Worm (Caenorhabditis elegans): Measurements from ENCODE around the gene C55A6.6.

Gene C55A6.6

ce11 chrV:11488288-11488687 is 26.2 kb downstream of the C55A6.6 start:
- TF ChIP-seq elt-2 (tag; optimal IDR thresholded peaks at IDR 0.05) (no peak), fax-1 (tag; optimal IDR thresholded peaks at IDR 0.05) (no peak), hlh-13 (GFP tag; optimal IDR thresholded peaks at IDR 0.05) (no peak), ceh-9 (tag; optimal IDR thresholded peaks at IDR 0.05) (no peak), rnt-1 (tag; optimal IDR thresholded peaks at IDR 0.05) (no peak), ceh-24 (tag; optimal IDR thresholded peaks at IDR 0.05) (no peak), che-1 (tag; optimal IDR thresholded peaks at IDR 0.05) (no peak), pha-2 (tag; optimal IDR thresholded peaks at IDR 0.05) (no peak), zip-5 (tag; optimal IDR thresholded peaks at IDR 0.05) (no peak), ceh-2 (tag; optimal IDR thresholded peaks at IDR 0.05) (no peak), sox-4 (tag; optimal IDR thresholded peaks at IDR 0.05) (no peak), hlh-30 (tag; optimal IDR thresholded peaks at IDR 0.05; ENCODE audit: insufficient read depth) (no peak), npax-4 (tag; optimal IDR thresholded peaks at IDR 0.05) (no peak), nhr-232 (tag; optimal IDR thresholded peaks at IDR 0.05) (no peak), T23F11.4 (GFP tag; optimal IDR thresholded peaks at IDR 0.05) (no peak), pax-1 (tag; optimal IDR thresholded peaks at IDR 0.05) (no peak), lin-11 (tag; optimal IDR thresholded peaks at IDR 0.05) (no peak), sox-2 (GFP tag; IDR thresholded peaks at IDR 0.05) (no peak), pha-4 (tag; optimal IDR thresholded peaks at IDR 0.05) (no peak)

ce11 chrV:11486680-11487079 is 27.9 kb downstream of the C55A6.6 start, which contains the start of gene T11F9.10:
TSS of gene T11F9.10 (plus strand) at chrV:11486980.
- TF ChIP-seq hlh-15 (tag; optimal IDR thresholded peaks at IDR 0.05) (no peak), ets-4 (tag; optimal IDR thresholded peaks at IDR 0.05) (no peak), ceh-22 (tag; optimal IDR thresholded peaks at IDR 0.05) (no peak), F13H6.1 (tag; optimal IDR thresholded peaks at IDR 0.05) (no peak), lim-6 (tag; optimal IDR thresholded peaks at IDR 0.05) (no peak), hlh-13 (GFP tag; optimal IDR thresholded peaks at IDR 0.05) (no peak), lin-11 (tag; optimal IDR thresholded peaks at IDR 0.05) (no peak)

- TF ChIP-seq dve-1 (tag; optimal IDR thresholded peaks at IDR 0.05) (no peak), unc-55 (GFP tag; optimal IDR thresholded peaks at IDR 0.05) (no peak), tbx-7 (tag; optimal IDR thresholded peaks at IDR 0.05) (no peak), ceh-9 (tag; optimal IDR thresholded peaks at IDR 0.05) (no peak), hlh-8 (tag; optimal IDR thresholded peaks at IDR 0.05) (no peak), ttx-3 (tag; optimal IDR thresholded peaks at IDR 0.05) (no peak), lim-6 (tag; optimal IDR thresholded peaks at IDR 0.05) (no peak), gmeb-2 (tag; optimal IDR thresholded peaks at IDR 0.05) (no peak), mec-3 (tag; optimal IDR thresholded peaks at IDR 0.05; ENCODE audit: borderline replicate concordance) (no peak), elt-2 (tag; optimal IDR thresholded peaks at IDR 0.05) (no peak), pros-1 (tag; optimal IDR thresholded peaks at IDR 0.05) (no peak), sox-4 (tag; optimal IDR thresholded peaks at IDR 0.05) (no peak), ceh-22 (tag; optimal IDR thresholded peaks at IDR 0.05) (no peak)
Measured at ce11 chrV:11485558-11485957, 29.0 kb downstream of the C55A6.6 start, which contains the start of gene srh-1. TSS of gene srh-1 (plus strand) at chrV:11485858.

ce11 chrV:11484404-11484803 is 30.1 kb downstream of the C55A6.6 start:
- TF ChIP-seq ztf-16 (tag; optimal IDR thresholded peaks at IDR 0.05) (no peak), pax-1 (tag; optimal IDR thresholded peaks at IDR 0.05) (no peak), sox-2 (GFP tag; IDR thresholded peaks at IDR 0.05) (no peak), ceh-34 (tag; optimal IDR thresholded peaks at IDR 0.05) (no peak), C38D4.7 (GFP tag; optimal IDR thresholded peaks at IDR 0.05) (no peak), ceh-9 (tag; optimal IDR thresholded peaks at IDR 0.05) (no peak), fax-1 (tag; optimal IDR thresholded peaks at IDR 0.05) (no peak), ama-1 (optimal IDR thresholded peaks at IDR 0.05) (no peak), elt-2 (tag; optimal IDR thresholded peaks at IDR 0.05) (no peak), pha-4 (tag; optimal IDR thresholded peaks at IDR 0.05) (no peak), nhr-232 (tag; optimal IDR thresholded peaks at IDR 0.05) (no peak), ceh-19 (GFP tag; optimal IDR thresholded peaks at IDR 0.05) (no peak), unc-86 (tag; optimal IDR thresholded peaks at IDR 0.05) (no peak)
